Worm (Caenorhabditis elegans): ENCODE measurements around the gene nmy-1.
A peak's percentile ranks its signal among the peaks of the same experiment; 100 is the strongest.

nmy-1 gene

DNA sequence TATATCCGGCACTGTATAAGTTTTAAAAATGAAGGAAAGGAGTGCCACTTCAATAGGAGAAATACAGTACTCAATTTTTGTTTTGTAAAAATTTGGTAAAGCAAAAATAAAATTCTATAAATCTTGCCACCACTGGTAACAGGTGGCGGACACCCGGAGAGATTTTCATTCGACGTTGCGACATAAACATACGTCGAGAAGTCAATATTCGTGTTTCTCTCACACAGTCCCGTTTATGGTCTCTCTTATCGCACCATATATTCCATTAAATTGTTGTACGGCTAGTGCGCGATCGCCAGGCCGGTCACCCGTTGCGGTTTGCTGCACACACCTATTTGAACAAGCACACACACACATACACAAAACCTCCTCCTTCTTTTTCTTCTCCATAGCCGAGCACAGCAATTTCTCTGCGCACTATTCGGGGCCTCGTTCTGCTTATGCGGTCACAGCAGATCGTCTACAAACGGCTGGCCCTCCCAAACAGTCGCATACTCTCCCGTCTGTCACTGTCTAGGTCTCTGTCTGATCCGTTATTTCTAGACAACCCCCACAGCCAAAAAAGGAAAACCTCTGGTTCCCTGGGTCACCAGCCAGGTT, 8.3 kb upstream of the nmy-1 start (continued):
- TF ChIP-seq hlh-6 (tag; optimal IDR thresholded peaks at IDR 0.05) (peak; percentile 40), ref-2 (tag; optimal IDR thresholded peaks at IDR 0.05) (peak; percentile 39), elt-4 (tag; optimal IDR thresholded peaks at IDR 0.05) (no peak), mec-3 (tag; optimal IDR thresholded peaks at IDR 0.05; ENCODE audit: borderline replicate concordance) (no peak), ceh-34 (tag; optimal IDR thresholded peaks at IDR 0.05) (peak; percentile 13)

- TF ChIP-seq unc-86 (tag; optimal IDR thresholded peaks at IDR 0.05), result no peak
- TF ChIP-seq ref-2 (tag; optimal IDR thresholded peaks at IDR 0.05), result no peak
- no peak for TF ChIP-seq ceh-31 (tag; optimal IDR thresholded peaks at IDR 0.05)
- no peak for TF ChIP-seq ceh-2 (tag; optimal IDR thresholded peaks at IDR 0.05)
- no peak for TF ChIP-seq odd-2 (tag; optimal IDR thresholded peaks at IDR 0.05)
- no peak for TF ChIP-seq che-1 (tag; optimal IDR thresholded peaks at IDR 0.05)
- no peak for TF ChIP-seq hlh-15 (tag; optimal IDR thresholded peaks at IDR 0.05)
- TF ChIP-seq elt-4 (tag; optimal IDR thresholded peaks at IDR 0.05), result no peak
- no peak for TF ChIP-seq tbx-7 (tag; optimal IDR thresholded peaks at IDR 0.05)
- TF ChIP-seq ceh-30 (tag; optimal IDR thresholded peaks at IDR 0.05), result no peak
- TF ChIP-seq rnt-1 (tag; optimal IDR thresholded peaks at IDR 0.05), result no peak
- TF ChIP-seq pax-1 (tag; optimal IDR thresholded peaks at IDR 0.05), result no peak
- no peak for TF ChIP-seq npax-4 (tag; optimal IDR thresholded peaks at IDR 0.05)
Measured at ce11 chrX:2902854-2903253, 6.5 kb upstream of the nmy-1 start.

ce11 chrX:2903715-2904419, 5.5 kb upstream of the nmy-1 start:
- no peak for TF ChIP-seq ahr-1 (tag; optimal IDR thresholded peaks at IDR 0.05)
- no peak for TF ChIP-seq unc-86 (tag; optimal IDR thresholded peaks at IDR 0.05)
- TF ChIP-seq pha-2 (tag; optimal IDR thresholded peaks at IDR 0.05), result no peak
- TF ChIP-seq C08G9.2 (tag; optimal IDR thresholded peaks at IDR 0.05), result no peak
- TF ChIP-seq hlh-8 (tag; optimal IDR thresholded peaks at IDR 0.05), result no peak
- TF ChIP-seq syd-9 (tag; optimal IDR thresholded peaks at IDR 0.05), result no peak

DNA sequence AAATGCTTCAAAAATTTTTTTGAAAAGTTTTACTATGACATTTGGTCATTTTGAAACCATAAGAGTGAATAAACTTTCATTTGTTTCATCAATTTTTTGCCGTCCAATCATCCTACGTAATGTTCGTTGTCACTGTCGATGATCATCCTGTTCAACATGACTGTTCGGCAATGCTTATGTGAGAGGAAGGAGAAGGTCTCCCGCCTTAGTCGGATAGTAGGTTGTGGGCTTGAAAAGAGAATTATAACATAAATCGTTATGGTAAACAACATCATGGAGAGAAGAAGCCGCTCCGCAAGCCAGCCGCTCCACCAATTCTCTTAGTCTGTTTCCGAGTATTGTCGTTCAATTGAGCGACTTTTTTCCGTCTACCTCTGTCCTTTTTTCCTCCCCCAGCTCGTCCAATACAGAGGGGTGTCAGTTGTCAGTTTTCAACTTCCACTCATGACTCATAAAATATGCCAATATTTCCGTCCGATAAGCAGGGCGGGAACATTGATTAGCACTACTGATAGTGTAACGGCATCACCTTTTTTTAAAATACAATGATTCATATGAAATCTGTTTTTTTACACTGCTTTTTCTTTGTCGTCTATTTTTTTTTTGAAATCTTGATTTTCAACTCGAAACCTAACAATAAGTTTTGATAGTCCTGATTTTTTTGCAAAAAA, 3.1 kb upstream of the nmy-1 start:
- TF ChIP-seq che-1 (tag; optimal IDR thresholded peaks at IDR 0.05), result no peak
- TF ChIP-seq K09A11.1 (tag; optimal IDR thresholded peaks at IDR 0.05; ENCODE audit: insufficient read depth), result no peak
- no peak for TF ChIP-seq T23F11.4 (GFP tag; optimal IDR thresholded peaks at IDR 0.05)
- TF ChIP-seq nfya-1 (tag; optimal IDR thresholded peaks at IDR 0.05), result no peak
- TF ChIP-seq nhr-11 (tag; optimal IDR thresholded peaks at IDR 0.05), result no peak
- TF ChIP-seq fkh-6 (tag; optimal IDR thresholded peaks at IDR 0.05), result no peak
- TF ChIP-seq pat-9 (tag; optimal IDR thresholded peaks at IDR 0.05), result no peak
- TF ChIP-seq ahr-1 (tag; optimal IDR thresholded peaks at IDR 0.05), result no peak
- no peak for TF ChIP-seq hlh-8 (tag; optimal IDR thresholded peaks at IDR 0.05)
- TF ChIP-seq ttx-3 (tag; optimal IDR thresholded peaks at IDR 0.05), result no peak
- no peak for TF ChIP-seq lin-11 (tag; optimal IDR thresholded peaks at IDR 0.05)
- TF ChIP-seq eyg-1 (tag; optimal IDR thresholded peaks at IDR 0.05), result no peak
- TF ChIP-seq ztf-16 (tag; optimal IDR thresholded peaks at IDR 0.05), result no peak
- TF ChIP-seq mec-3 (tag; optimal IDR thresholded peaks at IDR 0.05; ENCODE audit: borderline replicate concordance), result no peak
- no peak for TF ChIP-seq pax-1 (tag; optimal IDR thresholded peaks at IDR 0.05)
- no peak for TF ChIP-seq ceh-14 (tag; optimal IDR thresholded peaks at IDR 0.05)
